Worm (Caenorhabditis elegans) whole organism, L4 larva: ENCODE measurements around the gene B0361.9.

Experiments used
- F26F4.8 ChIP-seq: fragments of 200-800 bp; sonication (Bioruptor generic); conservative IDR thresholded peaks from 2 replicates; pipeline ENCODE4 v1.3.6; 2022; ENCODE audit warnings: missing genetic modification characterization, missing compliant biosample characterization
- F37D6.2 ChIP-seq: sonication (generic microtip); optimal IDR thresholded peaks from 2 replicates; lab custom pipeline; 2016; ENCODE audit warnings: mild to moderate bottlenecking, missing genetic modification characterization, missing compliant biosample characterization
- F44E2.7 ChIP-seq: fragments of 200-800 bp; sonication (Bioruptor generic); IDR thresholded peaks from 2 replicates; pipeline ENCODE4 v2.1.2; 2022; ENCODE audit warnings: missing genetic modification characterization, missing compliant biosample characterization
- F49E8.2 ChIP-seq: sonication (generic microtip); optimal IDR thresholded peaks from 2 replicates; lab custom pipeline; 2016; ENCODE audit warnings: missing compliant biosample characterization, mild to moderate bottlenecking, missing genetic modification characterization, borderline replicate concordance
- R02D3.7 ChIP-seq: fragments of 150-350 bp; sonication (generic microtip); optimal IDR thresholded peaks from 3 replicates; lab custom pipeline; 2014; ENCODE audit warnings: missing biosample characterization, missing genetic modification characterization
- T20F7.1 ChIP-seq: fragments of 200-800 bp; sonication (Bioruptor generic); optimal IDR thresholded peaks from 2 replicates; lab custom pipeline; 2018; ENCODE audit warnings: mild to moderate bottlenecking, missing genetic modification characterization, missing compliant biosample characterization
- Y48G9A.11 ChIP-seq: fragments of 200-800 bp; sonication (Bioruptor generic); IDR thresholded peaks from 2 replicates; pipeline ENCODE4 v1.3.6; 2022; ENCODE audit warnings: missing genetic modification reagents, missing genetic modification characterization, missing compliant biosample characterization
- Y5F2A.4 ChIP-seq: fragments of 200-800 bp; sonication (Bioruptor generic); optimal IDR thresholded peaks from 2 replicates; lab custom pipeline; 2018; ENCODE audit warnings: mild to moderate bottlenecking, missing genetic modification characterization, missing compliant biosample characterization
- ZK337.2 ChIP-seq: fragments of 200-800 bp; sonication (Bioruptor generic); IDR thresholded peaks from 2 replicates; pipeline ENCODE4 v1.3.6; 2022; ENCODE audit warnings: missing genetic modification reagents, missing genetic modification characterization, missing compliant biosample characterization
- ZK546.5 ChIP-seq, 2 experiments: sonication (generic microtip); optimal IDR thresholded peaks; 2 replicates each; lab custom pipeline; 2017; ENCODE audit warnings: missing biosample characterization in 2 of 2, missing genetic modification characterization in 2 of 2
- aha-1 ChIP-seq: fragments of 150-350 bp; peaks from one replicate; lab custom pipeline; 2014; ENCODE audit warnings: missing biosample characterization, missing genetic modification characterization
- aly-2 ChIP-seq: sonication (generic microtip); optimal IDR thresholded peaks from 2 replicates; lab custom pipeline; 2018; ENCODE audit warnings: missing biosample characterization, missing genetic modification characterization
- ceh-28 ChIP-seq: fragments of 150-350 bp; optimal IDR thresholded peaks from 2 replicates; lab custom pipeline; 2014; ENCODE audit warnings: missing biosample characterization, missing genetic modification reagents, missing genetic modification characterization
- ceh-32 ChIP-seq: sonication (generic microtip); optimal IDR thresholded peaks from 2 replicates; lab custom pipeline; 2016; ENCODE audit warnings: mild to moderate bottlenecking, missing genetic modification characterization, missing compliant biosample characterization; ENCODE audit not compliant: poor library complexity
- ceh-62 ChIP-seq: sonication (generic microtip); optimal IDR thresholded peaks from 2 replicates; lab custom pipeline; 2017; ENCODE audit warnings: missing biosample characterization, missing genetic modification characterization
- ceh-82 ChIP-seq: sonication (generic microtip); optimal IDR thresholded peaks from 2 replicates; lab custom pipeline; 2017; ENCODE audit warnings: missing biosample characterization, missing genetic modification characterization
- ces-1 ChIP-seq: fragments of 150-350 bp; sonication (generic microtip); optimal IDR thresholded peaks from 4 replicates; lab custom pipeline; 2014; ENCODE audit warnings: missing biosample characterization, missing genetic modification reagents, missing genetic modification characterization
- daf-12 ChIP-seq: fragments of 150-350 bp; optimal IDR thresholded peaks from 2 replicates; lab custom pipeline; 2014; ENCODE audit warnings: missing biosample characterization, missing genetic modification reagents, missing genetic modification characterization
- daf-16 ChIP-seq, 3 experiments: sonication (generic microtip); optimal IDR thresholded peaks; 2 replicates each; lab custom pipeline; 2016 to 2017; ENCODE audit warnings: missing genetic modification characterization in 3 of 3, missing genetic modification reagents in 3 of 3, mild to moderate bottlenecking in 2 of 3, missing compliant biosample characterization in 2 of 3, missing biosample characterization in 1 of 3, moderate library complexity in 1 of 3
- daf-19 ChIP-seq: fragments of 200-800 bp; sonication (Bioruptor generic); conservative IDR thresholded peaks from 2 replicates; pipeline ENCODE4 v1.3.6; 2022; ENCODE audit warnings: missing genetic modification characterization, missing compliant biosample characterization
- dmd-6 ChIP-seq: fragments of 200-800 bp; sonication (Bioruptor generic); IDR thresholded peaks from 2 replicates; pipeline ENCODE4 v1.3.6; 2022; ENCODE audit warnings: missing genetic modification reagents, missing genetic modification characterization, missing compliant biosample characterization
- dmd-8 ChIP-seq: fragments of 200-800 bp; sonication (Bioruptor generic); IDR thresholded peaks from 2 replicates; pipeline ENCODE4 v1.3.6; 2022; ENCODE audit warnings: missing genetic modification characterization, missing compliant biosample characterization
- egl-27 ChIP-seq: sonication (generic microtip); optimal IDR thresholded peaks from 3 replicates; lab custom pipeline; 2017; ENCODE audit warnings: missing biosample characterization, missing genetic modification reagents, missing genetic modification characterization
- egl-43 ChIP-seq: fragments of 200-800 bp; sonication (Bioruptor generic); IDR thresholded peaks from 2 replicates; pipeline ENCODE4 v1.3.6; 2022; ENCODE audit warnings: missing genetic modification reagents, missing genetic modification characterization, missing compliant biosample characterization
- fos-1 ChIP-seq: fragments of 150-350 bp; optimal IDR thresholded peaks from 2 replicates; lab custom pipeline; 2014; ENCODE audit warnings: missing biosample characterization, missing genetic modification characterization
- gei-8 ChIP-seq: fragments of 200-800 bp; sonication (Bioruptor generic); optimal IDR thresholded peaks from 2 replicates; lab custom pipeline; 2018; ENCODE audit warnings: mild to moderate bottlenecking, missing genetic modification characterization, missing compliant biosample characterization
- hlh-11 ChIP-seq: fragments of 200-800 bp; sonication (Bioruptor generic); optimal IDR thresholded peaks from 2 replicates; lab custom pipeline; 2018; ENCODE audit warnings: mild to moderate bottlenecking, missing genetic modification characterization, missing compliant biosample characterization
- hlh-30 ChIP-seq: sonication (generic microtip); optimal IDR thresholded peaks from 2 replicates; lab custom pipeline; 2017; ENCODE audit warnings: antibody characterized with exemption, mild to moderate bottlenecking, missing genetic modification characterization, missing compliant biosample characterization; ENCODE audit not compliant: insufficient read depth
- jun-1 ChIP-seq: fragments of 150-350 bp; optimal IDR thresholded peaks from 2 replicates; lab custom pipeline; 2014; ENCODE audit warnings: missing biosample characterization, missing genetic modification reagents, missing genetic modification characterization
- lin-13 ChIP-seq: fragments of 150-350 bp; optimal IDR thresholded peaks from 2 replicates; lab custom pipeline; 2014; ENCODE audit warnings: missing biosample characterization, missing genetic modification reagents, missing genetic modification characterization
- lin-15B ChIP-seq: fragments of 150-350 bp; sonication (generic microtip); optimal IDR thresholded peaks from 3 replicates; lab custom pipeline; 2014; ENCODE audit warnings: missing biosample characterization, missing genetic modification characterization
- lin-38 ChIP-seq: fragments of 200-800 bp; sonication (Bioruptor generic); IDR thresholded peaks from 2 replicates; pipeline ENCODE4 v1.3.6; 2022; ENCODE audit warnings: missing genetic modification reagents, missing genetic modification characterization, missing compliant biosample characterization
- lir-3 ChIP-seq: sonication (generic microtip); optimal IDR thresholded peaks from 2 replicates; lab custom pipeline; 2016; ENCODE audit warnings: mild to moderate bottlenecking, missing genetic modification characterization, missing compliant biosample characterization
- madf-5 ChIP-seq, 2 experiments: fragments of 200-800 bp; sonication (Bioruptor generic); IDR thresholded peaks; 2 replicates each; pipeline ENCODE4 v1.3.6; 2022; ENCODE audit warnings: missing compliant biosample characterization in 2 of 2, missing genetic modification characterization in 2 of 2
- mdt-29 ChIP-seq: fragments of 200-800 bp; sonication (Bioruptor generic); IDR thresholded peaks from 2 replicates; pipeline ENCODE4 v1.3.6; 2022; ENCODE audit warnings: missing genetic modification reagents, missing genetic modification characterization, missing compliant biosample characterization
- mxl-2 ChIP-seq: fragments of 200-800 bp; sonication (Bioruptor generic); conservative IDR thresholded peaks from 2 replicates; pipeline ENCODE4 v1.3.6; 2022; ENCODE audit warnings: missing genetic modification reagents, missing genetic modification characterization, missing compliant biosample characterization
- nhr-10 ChIP-seq: fragments of 150-350 bp; optimal IDR thresholded peaks from 2 replicates; lab custom pipeline; 2014; ENCODE audit warnings: missing biosample characterization, missing genetic modification characterization
- nhr-102 ChIP-seq: sonication (generic microtip); optimal IDR thresholded peaks from 2 replicates; lab custom pipeline; 2016; ENCODE audit warnings: mild to moderate bottlenecking, missing genetic modification characterization, moderate library complexity, missing compliant biosample characterization
- nhr-48 ChIP-seq: sonication (generic microtip); optimal IDR thresholded peaks from 2 replicates; lab custom pipeline; 2016; ENCODE audit warnings: mild to moderate bottlenecking, missing genetic modification characterization, missing compliant biosample characterization
- nhr-77 ChIP-seq: fragments of 150-350 bp; optimal IDR thresholded peaks from 2 replicates; lab custom pipeline; 2014; ENCODE audit warnings: missing biosample characterization, missing genetic modification characterization
- php-3 ChIP-seq: fragments of 200-800 bp; sonication (Bioruptor generic); IDR thresholded peaks from 2 replicates; pipeline ENCODE4 v1.3.6; 2022; ENCODE audit warnings: missing genetic modification reagents, missing genetic modification characterization, missing compliant biosample characterization
- pqm-1 ChIP-seq: sonication (generic microtip); optimal IDR thresholded peaks from 2 replicates; lab custom pipeline; 2017; ENCODE audit warnings: missing biosample characterization, missing genetic modification characterization
- saeg-2 ChIP-seq: fragments of 200-800 bp; sonication (Bioruptor generic); IDR thresholded peaks from 2 replicates; pipeline ENCODE4 v1.3.6; 2022; ENCODE audit warnings: missing genetic modification reagents, missing genetic modification characterization, missing compliant biosample characterization
- sdz-12 ChIP-seq: fragments of 200-800 bp; sonication (Bioruptor generic); optimal IDR thresholded peaks from 2 replicates; lab custom pipeline; 2018; ENCODE audit warnings: mild to moderate bottlenecking, missing genetic modification characterization, missing compliant biosample characterization
- skn-1 ChIP-seq: fragments of 150-350 bp; optimal IDR thresholded peaks from 2 replicates; lab custom pipeline; 2014; ENCODE audit warnings: missing biosample characterization, missing genetic modification characterization
- spr-3 ChIP-seq: fragments of 200-800 bp; sonication (Bioruptor generic); optimal IDR thresholded peaks from 2 replicates; lab custom pipeline; 2018; ENCODE audit warnings: mild to moderate bottlenecking, missing genetic modification characterization, missing compliant biosample characterization
- tag-97 ChIP-seq: fragments of 200-800 bp; sonication (Bioruptor generic); IDR thresholded peaks from 2 replicates; pipeline ENCODE4 v1.3.6; 2022; ENCODE audit warnings: missing genetic modification characterization, missing compliant biosample characterization
- unc-130 ChIP-seq: sonication (generic microtip); optimal IDR thresholded peaks from 2 replicates; lab custom pipeline; 2016; ENCODE audit warnings: missing genetic modification reagents, missing genetic modification characterization, missing compliant biosample characterization
- unc-62 ChIP-seq, 3 experiments: fragments of 150-350 bp in 1 of 3; sonication (generic microtip); optimal IDR thresholded peaks in 2 of 3; peaks in 1 of 3; 1 replicate in 1 of 3; 2 replicates in 2 of 3; lab custom pipeline; 2014 to 2017; ENCODE audit warnings: missing biosample characterization in 3 of 3, missing genetic modification characterization in 3 of 3, missing genetic modification reagents in 3 of 3, missing genotype in 1 of 3
- zfp-2 ChIP-seq: sonication (generic microtip); optimal IDR thresholded peaks from 2 replicates; lab custom pipeline; 2016; ENCODE audit warnings: mild to moderate bottlenecking, missing genetic modification characterization, missing compliant biosample characterization
- ztf-7 ChIP-seq: fragments of 150-350 bp; optimal IDR thresholded peaks from 2 replicates; lab custom pipeline; 2014; ENCODE audit warnings: missing biosample characterization, missing genetic modification characterization

B0361.9 gene

DNA sequence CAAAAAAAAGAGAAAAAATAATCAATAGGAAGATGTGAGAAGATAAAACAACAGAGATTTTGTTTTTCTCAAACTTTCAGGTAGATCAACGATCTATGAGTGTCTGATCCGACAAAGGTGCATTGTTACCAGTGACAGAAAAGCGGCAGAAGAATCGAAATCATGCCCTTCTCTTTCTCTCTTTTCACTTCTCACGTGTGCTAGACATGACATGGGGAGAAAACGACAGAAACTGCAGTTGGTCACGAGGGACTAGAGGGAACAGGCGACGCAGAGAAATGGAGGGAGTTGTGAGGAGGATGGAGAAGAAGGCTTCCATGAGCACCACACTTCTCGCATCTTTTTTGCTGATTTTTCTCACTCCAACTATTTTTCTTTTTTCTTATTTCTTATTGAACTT is 35.8 kb upstream of the B0361.9 start, which contains the start of gene F56C9.10 (continued):
- peak; percentile 72 for TF ChIP-seq nhr-102 (tag; lab: Kevin White, UChicago)
- TF ChIP-seq ceh-28 (tag; lab: Kevin White, UChicago): no peak
- TF ChIP-seq ceh-32 (tag; lab: Kevin White, UChicago): no peak
- TF ChIP-seq dmd-8 (GFP tag; lab: Robert Waterston, UW): no peak
- no peak for TF ChIP-seq madf-5 (GFP tag; IDR thresholded peaks at IDR 0.05; lab: Robert Waterston, UW)
- peak; percentile 99 for TF ChIP-seq aha-1
- peak in 1 of 2 experiments; percentile 65 for TF ChIP-seq daf-16 (GFP tag; optimal IDR thresholded peaks at IDR 0.05; lab: Kevin White, UChicago)
- peak; percentile 38 for TF ChIP-seq daf-16 (tag; optimal IDR thresholded peaks at IDR 0.05; lab: Kevin White, UChicago)
- TF ChIP-seq daf-19 (GFP tag; lab: Robert Waterston, UW): no peak
- TF ChIP-seq hlh-11 (tag; lab: Kevin White, UChicago): peak; percentile 95
- no peak for TF ChIP-seq ceh-62 (tag; lab: Kevin White, UChicago)
- no peak for TF ChIP-seq spr-3
- no peak for TF ChIP-seq ZK337.2 (GFP tag; lab: Robert Waterston, UW)
- no peak for TF ChIP-seq R02D3.7 (tag; lab: Kevin White, UChicago)
- peak; percentile 35 for TF ChIP-seq lin-13 (GFP tag; lab: Kevin White, UChicago)
- TF ChIP-seq unc-62 (GFP tag; optimal IDR thresholded peaks at IDR 0.05 in 1 of 2; lab: Kevin White, UChicago): peak in 1 of 2 experiments; percentile 100
- TF ChIP-seq unc-62 (tag; optimal IDR thresholded peaks at IDR 0.05; lab: Kevin White, UChicago): no peak
- peak; percentile 89 for TF ChIP-seq dmd-6 (GFP tag; lab: Robert Waterston, UW)
- TF ChIP-seq saeg-2: 0 out of 2 replicates have a peak, but pooled peaks have one; percentile 38
- 0 out of 2 replicates have a peak, but pooled peaks have one; percentile 5 for TF ChIP-seq egl-43 (GFP tag; lab: Robert Waterston, UW)
- no peak for TF ChIP-seq php-3 (GFP tag; lab: Robert Waterston, UW)
- peak; percentile 100 for TF ChIP-seq hlh-30 (tag; lab: Kevin White, UChicago)
- no peak for TF ChIP-seq ceh-82 (tag; lab: Kevin White, UChicago)
- no peak for TF ChIP-seq daf-12
- TF ChIP-seq Y5F2A.4: no peak
- TF ChIP-seq lin-15B (tag; lab: Kevin White, UChicago): no peak
- peak; percentile 77 for TF ChIP-seq nhr-48 (tag; lab: Kevin White, UChicago)
- TF ChIP-seq nhr-10 (tag; lab: Kevin White, UChicago): no peak
- TF ChIP-seq mdt-29 (GFP tag; lab: Robert Waterston, UW): peak; percentile 85
- no peak for TF ChIP-seq tag-97 (GFP tag; lab: Robert Waterston, UW)
- TF ChIP-seq zfp-2: no peak
- TF ChIP-seq egl-27 (tag; lab: Kevin White, UChicago): no peak
- no peak for TF ChIP-seq ZK546.5 (tag; optimal IDR thresholded peaks at IDR 0.05; lab: Kevin White, UChicago)
- no peak for TF ChIP-seq jun-1 (tag; lab: Kevin White, UChicago)
- TF ChIP-seq pqm-1 (tag; lab: Kevin White, UChicago): peak; percentile 26
- TF ChIP-seq T20F7.1 (GFP tag; lab: Kevin White, UChicago): peak; percentile 81
- no peak for TF ChIP-seq F49E8.2 (tag; lab: Kevin White, UChicago)
- no peak for TF ChIP-seq skn-1 (tag; lab: Kevin White, UChicago)
- peak; percentile 7 for TF ChIP-seq F37D6.2 (tag; lab: Kevin White, UChicago)
- TF ChIP-seq aly-2 (tag; lab: Kevin White, UChicago): no peak
- no peak for TF ChIP-seq F44E2.7 (GFP tag; lab: Robert Waterston, UW)
- TF ChIP-seq F26F4.8 (GFP tag; lab: Robert Waterston, UW): no peak
- TF ChIP-seq lir-3 (tag; lab: Kevin White, UChicago): no peak
- TF ChIP-seq fos-1: no peak
- no peak for TF ChIP-seq ces-1 (GFP tag; lab: Kevin White, UChicago)
- no peak for TF ChIP-seq ztf-7 (tag; lab: Kevin White, UChicago)
- TF ChIP-seq nhr-77 (tag; lab: Kevin White, UChicago): peak; percentile 83
- no peak for TF ChIP-seq unc-130
- TF ChIP-seq sdz-12 (GFP tag; lab: Kevin White, UChicago): no peak
- TF ChIP-seq lin-38 (GFP tag; lab: Robert Waterston, UW): peak; percentile 58
- TF ChIP-seq Y48G9A.11: no peak
- TF ChIP-seq gei-8 (GFP tag; lab: Kevin White, UChicago): peak; percentile 63
- TF ChIP-seq mxl-2 (GFP tag; lab: Robert Waterston, UW): 0 out of 2 replicates have a peak, but pooled peaks have one; percentile 18
